Worm (Caenorhabditis elegans) whole organism, mixed stage, embryonic: ENCODE measurements around the gene hlh-30.

Experiments
- M03D4.4 ChIP-seq: sonication (generic microtip); optimal IDR thresholded peaks from 2 replicates; lab custom pipeline; 2017; ENCODE audit warnings: mild to moderate bottlenecking, missing genetic modification characterization, missing compliant biosample characterization
- bed-3 ChIP-seq: fragments of 200-800 bp; sonication (Bioruptor generic); optimal IDR thresholded peaks from 3 replicates; lab custom pipeline; 2018; ENCODE audit warnings: mild to moderate bottlenecking, missing genetic modification characterization, moderate library complexity, missing compliant biosample characterization
- blmp-1 ChIP-seq: fragments of 150-350 bp; optimal IDR thresholded peaks from 2 replicates; lab custom pipeline; 2014; ENCODE audit warnings: missing biosample characterization, missing genetic modification characterization
- ceh-39 ChIP-seq: fragments of 150-350 bp; optimal IDR thresholded peaks from 2 replicates; lab custom pipeline; 2014; ENCODE audit warnings: missing biosample characterization, missing genetic modification characterization
- ceh-43 ChIP-seq: fragments of 200-800 bp; sonication (Bioruptor generic); optimal IDR thresholded peaks from 2 replicates; lab custom pipeline; 2018; ENCODE audit warnings: mild to moderate bottlenecking, missing genetic modification characterization, moderate library complexity, missing compliant biosample characterization
- ceh-83 ChIP-seq: fragments of 200-800 bp; sonication (Bioruptor generic); optimal IDR thresholded peaks from 2 replicates; lab custom pipeline; 2018; ENCODE audit warnings: mild to moderate bottlenecking, missing genetic modification characterization, missing compliant biosample characterization
- ces-1 ChIP-seq: fragments of 150-350 bp; optimal IDR thresholded peaks from 2 replicates; lab custom pipeline; 2014; ENCODE audit warnings: missing biosample characterization, missing genetic modification reagents, missing genetic modification characterization
- cnd-1 ChIP-seq: fragments of 200-800 bp; sonication (Bioruptor generic); optimal IDR thresholded peaks from 2 replicates; lab custom pipeline; 2018; ENCODE audit warnings: mild to moderate bottlenecking, missing genetic modification characterization, missing compliant biosample characterization
- drap-1 ChIP-seq: fragments of 200-800 bp; sonication (Bioruptor generic); optimal IDR thresholded peaks from 3 replicates; lab custom pipeline; 2018; ENCODE audit warnings: mild to moderate bottlenecking, missing genetic modification characterization, missing compliant biosample characterization
- elt-3 ChIP-seq: fragments of 150-350 bp; optimal IDR thresholded peaks from 2 replicates; lab custom pipeline; 2014; ENCODE audit warnings: missing biosample characterization, missing genetic modification characterization
- flh-1 ChIP-seq: fragments of 200-800 bp; sonication (Bioruptor generic); optimal IDR thresholded peaks from 2 replicates; lab custom pipeline; 2018; ENCODE audit warnings: mild to moderate bottlenecking, missing genetic modification characterization, moderate library complexity, missing compliant biosample characterization
- ham-2 ChIP-seq: fragments of 200-800 bp; sonication (Bioruptor generic); optimal IDR thresholded peaks from 2 replicates; lab custom pipeline; 2018; ENCODE audit warnings: mild to moderate bottlenecking, missing genetic modification characterization, missing compliant biosample characterization
- hlh-1 ChIP-seq: fragments of 150-350 bp; optimal IDR thresholded peaks from 2 replicates; lab custom pipeline; 2014; ENCODE audit warnings: missing biosample characterization, missing genetic modification reagents, missing genetic modification characterization
- lin-13 ChIP-seq: fragments of 150-350 bp; optimal IDR thresholded peaks from 2 replicates; lab custom pipeline; 2014; ENCODE audit warnings: missing biosample characterization, missing genetic modification characterization
- lin-32 ChIP-seq: fragments of 200-800 bp; sonication (Bioruptor generic); optimal IDR thresholded peaks from 2 replicates; lab custom pipeline; 2018; ENCODE audit warnings: mild to moderate bottlenecking, missing genetic modification characterization, missing compliant biosample characterization
- mep-1 ChIP-seq: fragments of 150-350 bp; optimal IDR thresholded peaks from 2 replicates; lab custom pipeline; 2017; ENCODE audit warnings: missing biosample characterization, missing genetic modification reagents, missing genetic modification characterization, inconsistent platforms
- mls-2 ChIP-seq: sonication (generic microtip); optimal IDR thresholded peaks from 2 replicates; lab custom pipeline; 2016; ENCODE audit warnings: mild to moderate bottlenecking, missing genetic modification characterization, moderate library complexity, missing compliant biosample characterization
- nhr-12 ChIP-seq: fragments of 150-350 bp; optimal IDR thresholded peaks from 2 replicates; lab custom pipeline; 2014; ENCODE audit warnings: missing biosample characterization, missing genetic modification characterization
- nhr-2 ChIP-seq: fragments of 150-350 bp; optimal IDR thresholded peaks from 2 replicates; lab custom pipeline; 2014; ENCODE audit warnings: missing biosample characterization, missing genetic modification characterization
- nhr-237 ChIP-seq: fragments of 150-350 bp; optimal IDR thresholded peaks from 2 replicates; lab custom pipeline; 2014; ENCODE audit warnings: missing biosample characterization, missing genetic modification characterization
- nhr-28 ChIP-seq: fragments of 150-350 bp; optimal IDR thresholded peaks from 2 replicates; lab custom pipeline; 2014; ENCODE audit warnings: missing biosample characterization, missing genetic modification characterization
- nhr-76 ChIP-seq: sonication (generic microtip); optimal IDR thresholded peaks from 2 replicates; lab custom pipeline; 2017; ENCODE audit warnings: missing biosample characterization, missing genetic modification characterization
- sem-2 ChIP-seq: fragments of 200-800 bp; sonication (Bioruptor generic); optimal IDR thresholded peaks from 2 replicates; lab custom pipeline; 2018; ENCODE audit warnings: mild to moderate bottlenecking, missing genetic modification characterization, missing compliant biosample characterization
- snpc-4 ChIP-seq: fragments of 150-350 bp; optimal IDR thresholded peaks from 2 replicates; lab custom pipeline; 2014; ENCODE audit warnings: missing biosample characterization, missing genetic modification characterization
- sptf-1 ChIP-seq: sonication (generic microtip); optimal IDR thresholded peaks from 2 replicates; lab custom pipeline; 2017; ENCODE audit warnings: mild to moderate bottlenecking, missing genetic modification characterization, moderate library complexity, missing compliant biosample characterization
- tbx-8 ChIP-seq: fragments of 200-800 bp; sonication (Bioruptor generic); optimal IDR thresholded peaks from 2 replicates; lab custom pipeline; 2018; ENCODE audit warnings: mild to moderate bottlenecking, missing genetic modification characterization, moderate library complexity, missing compliant biosample characterization
- unc-120 ChIP-seq: sonication (generic microtip); optimal IDR thresholded peaks from 2 replicates; lab custom pipeline; 2017; ENCODE audit warnings: missing genetic modification characterization, missing compliant biosample characterization; ENCODE audit not compliant: poor library complexity, severe bottlenecking
- unc-39 ChIP-seq: fragments of 150-350 bp; optimal IDR thresholded peaks from 2 replicates; lab custom pipeline; 2014; ENCODE audit warnings: missing biosample characterization, missing genetic modification characterization
- unc-62 ChIP-seq: fragments of 150-350 bp; optimal IDR thresholded peaks from 2 replicates; lab custom pipeline; 2014; ENCODE audit warnings: missing biosample characterization, missing genetic modification reagents, missing genetic modification characterization
- ztf-11 ChIP-seq: fragments of 150-350 bp; optimal IDR thresholded peaks from 2 replicates; lab custom pipeline; 2014; ENCODE audit warnings: missing biosample characterization, missing genetic modification characterization

Gene hlh-30

DNA sequence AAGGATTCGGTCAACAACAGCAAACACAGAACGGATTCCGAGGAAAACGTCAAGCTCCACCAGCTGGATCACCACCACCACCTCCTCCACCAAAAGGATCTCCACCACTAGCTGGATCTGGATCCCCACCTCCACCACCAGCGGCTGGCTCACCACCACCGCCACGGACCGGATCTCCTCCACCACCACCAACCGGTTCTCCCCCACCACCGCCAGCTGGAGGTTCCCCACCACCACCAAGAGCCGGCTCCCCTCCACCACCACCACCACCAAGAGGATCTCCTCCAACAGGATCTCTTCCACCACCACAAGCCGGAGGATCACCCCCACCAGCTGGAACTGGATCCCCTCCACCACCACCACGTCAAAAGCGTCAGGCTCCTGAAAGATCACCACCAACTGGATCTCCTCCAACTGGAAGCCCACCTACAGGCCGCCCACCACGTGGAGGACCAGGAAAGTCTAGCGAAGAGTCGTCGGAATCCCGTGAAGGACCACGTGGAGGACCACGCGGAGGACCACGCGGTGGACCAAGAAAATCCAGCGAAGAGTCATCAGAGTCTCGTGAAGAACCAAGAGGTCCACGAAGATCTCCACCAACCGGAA, 42.0 kb upstream of the hlh-30 start:
- TF ChIP-seq ceh-43 (GFP tag; lab: Kevin White, UChicago): no peak
- TF ChIP-seq flh-1 (GFP tag; lab: Kevin White, UChicago): no peak
- TF ChIP-seq lin-13 (tag; lab: Kevin White, UChicago): no peak
- TF ChIP-seq sem-2 (GFP tag; lab: Kevin White, UChicago): no peak
- no peak for TF ChIP-seq unc-62 (GFP tag; lab: Kevin White, UChicago)
- no peak for TF ChIP-seq nhr-76
- no peak for TF ChIP-seq M03D4.4 (tag; lab: Kevin White, UChicago)

DNA sequence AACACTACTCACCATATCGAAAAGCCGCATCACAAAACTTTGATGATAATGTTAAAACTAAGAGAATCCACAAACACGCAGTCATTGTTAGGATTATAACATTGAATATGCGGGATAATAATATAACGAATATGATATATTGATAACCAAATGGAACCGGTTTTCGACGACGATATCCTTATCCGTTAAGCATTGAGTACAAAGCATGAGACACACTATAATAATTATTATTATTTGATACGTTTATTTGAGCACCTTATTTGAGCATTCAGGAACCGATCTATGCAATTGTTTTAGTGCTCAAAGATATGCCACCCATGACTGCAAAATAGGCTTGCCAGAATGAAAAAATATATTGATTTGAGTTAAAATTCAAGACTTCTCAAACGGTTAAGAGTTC, 39.9 kb upstream of the hlh-30 start, which contains the start of gene W03D2.9:
TSS of gene W03D2.9 (minus strand) at position 101 of the 400 bp plus-strand sequence.
- TF ChIP-seq nhr-237 (tag; lab: Kevin White, UChicago) (no peak), sem-2 (GFP tag; lab: Kevin White, UChicago) (no peak), unc-62 (GFP tag; lab: Kevin White, UChicago) (no peak), ceh-39 (tag; lab: Kevin White, UChicago) (no peak), mls-2 (tag; lab: Kevin White, UChicago) (no peak), M03D4.4 (tag; lab: Kevin White, UChicago) (no peak), lin-32 (no peak), flh-1 (GFP tag; lab: Kevin White, UChicago) (no peak)
- TF ChIP-seq, all 35 proteins: peak for 0

DNA sequence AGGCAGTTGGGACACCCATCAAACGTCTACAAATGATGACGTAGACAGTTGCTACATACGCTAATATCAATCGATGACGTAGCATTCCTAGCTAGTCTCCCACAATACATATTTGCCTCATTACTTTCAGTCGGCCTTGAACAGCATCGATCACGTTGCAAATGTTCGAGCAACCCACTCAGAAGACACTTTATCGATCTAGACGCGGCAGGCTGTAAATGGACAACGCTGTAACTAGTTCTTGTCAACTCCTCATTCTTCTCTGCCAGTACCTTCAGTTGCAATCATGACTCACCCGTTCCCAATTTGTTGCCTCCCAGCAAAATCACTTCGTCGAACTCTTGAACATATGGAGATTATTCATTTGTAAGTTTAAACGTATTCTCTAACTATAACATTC, 37.3 kb upstream of the hlh-30 start, which contains the start of gene pqn-75:
TSS of gene pqn-75 (plus strand) at position 301 of the 400 bp plus-strand sequence.
- TF ChIP-seq bed-3 (GFP tag; lab: Kevin White, UChicago) (no peak), nhr-12 (tag; lab: Kevin White, UChicago) (no peak), ham-2 (no peak), cnd-1 (no peak), snpc-4 (tag; lab: Kevin White, UChicago) (no peak), lin-32 (no peak), lin-13 (tag; lab: Kevin White, UChicago) (no peak), sem-2 (GFP tag; lab: Kevin White, UChicago) (no peak), ces-1 (GFP tag; lab: Kevin White, UChicago) (no peak)
- TF ChIP-seq, all 35 proteins: peak for 0

DNA sequence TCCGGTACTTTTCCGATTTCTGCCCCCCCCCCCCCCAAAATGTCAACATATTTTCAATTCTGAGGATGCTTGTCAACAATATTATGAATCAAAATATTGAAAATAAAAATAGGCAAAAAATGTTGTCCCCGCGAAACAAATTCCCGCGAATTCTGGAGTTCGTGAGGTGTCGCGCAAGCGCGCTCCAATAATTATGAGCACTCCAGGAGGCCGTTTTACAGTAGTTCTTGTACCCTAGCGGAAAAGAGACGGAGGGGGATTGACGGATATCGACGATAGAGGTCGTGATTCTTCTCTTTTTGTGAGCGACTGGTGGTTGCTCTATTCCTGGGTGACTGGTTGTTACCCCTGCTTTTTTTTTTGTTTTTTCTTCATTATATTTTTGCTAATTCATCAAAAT, 36.1 kb upstream of the hlh-30 start:
- TF ChIP-seq lin-13 (tag; lab: Kevin White, UChicago) (no peak), lin-32 (no peak), mep-1 (tag; lab: Kevin White, UChicago) (peak; percentile 12), mls-2 (tag; lab: Kevin White, UChicago) (peak; percentile 19), ceh-83 (GFP tag; lab: Kevin White, UChicago) (peak; percentile 43), sptf-1 (tag; lab: Kevin White, UChicago) (peak; percentile 30), nhr-2 (tag; lab: Kevin White, UChicago) (peak; percentile 5), ceh-39 (tag; lab: Kevin White, UChicago) (peak; percentile 15), blmp-1 (tag; lab: Kevin White, UChicago) (no peak)

DNA sequence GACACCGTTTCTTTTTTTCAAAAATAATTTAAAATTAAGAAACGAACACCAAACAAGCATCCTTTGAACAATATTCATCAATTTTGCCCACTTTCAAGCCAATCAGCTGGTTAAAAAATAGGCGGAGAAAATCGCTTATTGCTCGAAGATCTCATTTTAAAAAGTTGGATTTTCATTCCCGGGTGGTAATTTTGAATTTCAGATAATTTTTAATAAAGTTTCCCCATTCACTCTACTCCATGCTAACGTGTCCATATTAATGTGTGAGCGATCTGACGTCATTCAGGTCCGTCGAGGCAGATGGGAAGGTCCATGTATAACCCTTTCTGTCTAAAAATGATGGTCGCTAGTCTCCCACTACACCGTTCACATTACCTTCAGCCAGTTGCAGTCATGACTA, 33.7 kb upstream of the hlh-30 start, which contains the start of gene fbxb-55:
TSS of gene fbxb-55 (plus strand) at position 301 of the 400 bp plus-strand sequence.
- no peak for TF ChIP-seq unc-62 (GFP tag; lab: Kevin White, UChicago)
- no peak for TF ChIP-seq nhr-28
- no peak for TF ChIP-seq sem-2 (GFP tag; lab: Kevin White, UChicago)
- TF ChIP-seq blmp-1 (tag; lab: Kevin White, UChicago): no peak
- no peak for TF ChIP-seq nhr-76
- TF ChIP-seq M03D4.4 (tag; lab: Kevin White, UChicago): no peak
- no peak for TF ChIP-seq unc-120
- TF ChIP-seq drap-1 (GFP tag; lab: Kevin White, UChicago): no peak
- no peak for TF ChIP-seq snpc-4 (tag; lab: Kevin White, UChicago)
- no peak for TF ChIP-seq tbx-8 (GFP tag; lab: Kevin White, UChicago)
- TF ChIP-seq mls-2 (tag; lab: Kevin White, UChicago): no peak
- TF ChIP-seq mep-1 (tag; lab: Kevin White, UChicago): no peak
- TF ChIP-seq ces-1 (GFP tag; lab: Kevin White, UChicago): no peak
- no peak for TF ChIP-seq ztf-11
- no peak for TF ChIP-seq sptf-1 (tag; lab: Kevin White, UChicago)
- no peak for TF ChIP-seq lin-13 (tag; lab: Kevin White, UChicago)
- TF ChIP-seq, all 35 proteins: peak for 0

DNA sequence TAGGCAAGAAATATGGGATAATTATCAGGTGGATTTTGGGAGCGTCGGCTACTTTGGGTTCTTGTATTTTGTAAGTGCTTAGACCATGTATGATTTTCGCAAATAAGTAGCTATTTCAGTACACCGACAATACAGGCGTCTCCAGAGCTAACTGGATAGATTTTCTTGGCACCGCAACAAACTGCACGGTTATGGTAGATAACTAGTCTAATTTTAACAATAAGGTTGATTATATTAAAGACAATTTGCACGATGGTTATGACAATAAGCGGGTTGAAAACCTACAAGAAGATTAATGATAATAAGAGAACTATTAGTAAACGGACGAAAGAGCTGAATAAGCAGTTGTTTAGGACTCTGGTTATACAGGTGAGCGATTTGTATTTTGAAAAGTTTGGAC, 32.6 kb upstream of the hlh-30 start:
- TF ChIP-seq lin-32 (no peak), drap-1 (GFP tag; lab: Kevin White, UChicago) (no peak), unc-62 (GFP tag; lab: Kevin White, UChicago) (no peak), elt-3 (tag; lab: Kevin White, UChicago) (no peak), cnd-1 (no peak), sptf-1 (tag; lab: Kevin White, UChicago) (no peak), lin-13 (tag; lab: Kevin White, UChicago) (no peak), flh-1 (GFP tag; lab: Kevin White, UChicago) (no peak), sem-2 (GFP tag; lab: Kevin White, UChicago) (no peak), ham-2 (no peak), hlh-1 (tag; lab: Kevin White, UChicago) (no peak), unc-39 (tag; lab: Kevin White, UChicago) (no peak), ceh-39 (tag; lab: Kevin White, UChicago) (no peak), unc-120 (no peak)
